Worm (Caenorhabditis elegans) whole organism, mixed stage, embryonic: ENCODE measurements around the gene Y54F10BM.9.

Experiments used
- lsy-2 ChIP-seq: fragments of 150-350 bp; optimal IDR thresholded peaks from 2 replicates; lab custom pipeline; 2014; ENCODE audit warnings: missing biosample characterization, missing genetic modification characterization
- mab-5 ChIP-seq: fragments of 150-350 bp; optimal IDR thresholded peaks from 2 replicates; lab custom pipeline; 2014; ENCODE audit warnings: missing biosample characterization, missing genetic modification characterization
- nhr-237 ChIP-seq: fragments of 150-350 bp; optimal IDR thresholded peaks from 2 replicates; lab custom pipeline; 2014; ENCODE audit warnings: missing biosample characterization, missing genetic modification characterization
- nhr-76 ChIP-seq: sonication (generic microtip); optimal IDR thresholded peaks from 2 replicates; lab custom pipeline; 2017; ENCODE audit warnings: missing biosample characterization, missing genetic modification characterization
- sptf-1 ChIP-seq: sonication (generic microtip); optimal IDR thresholded peaks from 2 replicates; lab custom pipeline; 2017; ENCODE audit warnings: mild to moderate bottlenecking, missing genetic modification characterization, moderate library complexity, missing compliant biosample characterization

DNA sequence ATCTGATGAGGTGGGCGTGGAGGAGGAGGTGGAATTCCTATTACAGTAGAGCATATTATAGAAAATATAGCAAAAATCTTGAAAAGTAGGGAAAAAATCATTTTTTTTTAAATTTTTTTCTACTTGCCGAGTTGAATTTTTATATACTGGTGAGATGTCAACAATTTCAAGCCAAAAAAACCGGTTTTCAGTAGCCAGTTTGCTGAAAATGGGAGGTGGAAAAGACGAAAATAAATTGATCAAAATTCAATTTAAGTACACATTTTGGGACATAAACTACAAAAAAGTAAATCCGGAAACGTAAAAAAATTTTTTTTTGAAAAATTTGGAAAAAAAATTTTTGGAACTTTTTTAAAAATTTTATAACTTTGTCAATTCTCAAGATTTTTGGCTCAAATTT is 25.3 kb downstream of the Y54F10BM.9 start, which contains the start of gene Y54F10BM.23:
- TF ChIP-seq nhr-76 (tag; lab: Kevin White, UChicago) (no peak), lsy-2 (no peak), mab-5 (tag; lab: Kevin White, UChicago) (no peak), nhr-237 (tag; lab: Kevin White, UChicago) (no peak), sptf-1 (tag; lab: Kevin White, UChicago) (no peak)
